Fruit fly (Drosophila melanogaster): ENCODE results near the gene Oat.

The Oat gene

DNA sequence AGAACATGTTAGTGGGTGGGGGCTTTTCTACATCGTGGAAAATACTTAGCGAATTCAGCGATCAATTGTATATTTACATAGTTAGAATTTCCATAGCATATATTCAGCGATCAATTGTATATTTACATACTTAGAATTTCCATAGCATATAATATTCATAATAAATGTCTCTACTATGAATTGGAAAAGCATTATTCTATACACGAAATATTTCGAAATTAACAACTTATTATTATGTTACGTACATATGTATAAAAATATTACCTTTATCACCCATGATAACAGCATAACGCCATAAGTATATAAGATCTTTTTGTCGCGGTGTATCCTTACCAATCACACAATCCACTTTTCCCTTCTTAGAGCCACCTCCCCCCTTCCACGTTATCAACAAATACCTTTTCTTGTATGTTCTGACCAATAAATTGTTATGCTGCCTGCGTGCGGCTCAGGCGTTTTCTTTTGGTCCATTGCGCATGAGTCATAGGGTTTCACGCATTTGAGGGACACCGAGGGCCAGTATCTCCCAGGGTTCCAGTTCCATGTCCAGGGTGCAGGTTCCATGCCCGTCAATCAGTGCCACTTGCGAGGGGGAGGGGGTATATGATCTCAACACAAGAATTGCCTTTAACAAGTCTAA is 12.7 kb downstream of the Oat start (continued):
- TF ChIP-seq luna (GFP tag; optimal IDR thresholded peaks at IDR 0.05) (no peak), CG10565 (GFP tag; optimal IDR thresholded peaks at IDR 0.05) (no peak), Ssrp (tag; optimal IDR thresholded peaks at IDR 0.05) (peak; percentile 67), bigmax (GFP tag; optimal IDR thresholded peaks at IDR 0.05) (no peak), nau (GFP tag; optimal IDR thresholded peaks at IDR 0.05) (no peak), gem (tag; optimal IDR thresholded peaks at IDR 0.05) (peak; percentile 85), CG11695 (GFP tag; IDR thresholded peaks at IDR 0.05) (0 out of 3 replicates have a peak, but pooled peaks have one; percentile 28), CG2116 (GFP tag; optimal IDR thresholded peaks at IDR 0.05) (peak; percentile 48), vvl (GFP tag; IDR thresholded peaks at IDR 0.05) (no peak), Hmx (GFP tag; optimal IDR thresholded peaks at IDR 0.05) (no peak), CG1647 (GFP tag; optimal IDR thresholded peaks at IDR 0.05) (no peak), H2.0 (GFP tag; IDR thresholded peaks at IDR 0.05) (no peak), Dbx (GFP tag; IDR thresholded peaks at IDR 0.05) (no peak), Hmr (GFP tag; optimal IDR thresholded peaks at IDR 0.05) (no peak), gt (GFP tag; IDR thresholded peaks at IDR 0.05) (no peak), CG10959 (GFP tag; IDR thresholded peaks at IDR 0.05) (no peak), CG3726 (GFP tag; IDR thresholded peaks at IDR 0.05) (no peak), CG6683 (GFP tag; optimal IDR thresholded peaks at IDR 0.05) (no peak), stwl (tag; optimal IDR thresholded peaks at IDR 0.05) (peak; percentile 35), CG30431 (GFP tag; optimal IDR thresholded peaks at IDR 0.05) (peak; percentile 59), MBD-R2 (GFP tag; IDR thresholded peaks at IDR 0.05) (no peak), CG10274 (GFP tag; optimal IDR thresholded peaks at IDR 0.05) (no peak), onecut (GFP tag; IDR thresholded peaks at IDR 0.05) (0 out of 2 replicates have a peak, but pooled peaks have one; percentile 17), dm (GFP tag; optimal IDR thresholded peaks at IDR 0.05) (no peak), twi (tag; optimal IDR thresholded peaks at IDR 0.05) (peak; percentile 69), CG2199 (GFP tag; IDR thresholded peaks at IDR 0.05) (peak; percentile 27; the same call in 1 of the 3 replicates), salm (tag; optimal IDR thresholded peaks at IDR 0.05) (no peak), fru (optimal IDR thresholded peaks at IDR 0.05) (no peak), CG18619 (GFP tag; optimal IDR thresholded peaks at IDR 0.05) (peak; percentile 41), CG7987 (GFP tag; optimal IDR thresholded peaks at IDR 0.05) (no peak), Mrtf (GFP tag; IDR thresholded peaks at IDR 0.05) (no peak), insv (GFP tag; optimal IDR thresholded peaks at IDR 0.05) (peak in 1 of 2 experiments; percentile 31), ind (GFP tag; optimal IDR thresholded peaks at IDR 0.05) (no peak), CG10366 (GFP tag; IDR thresholded peaks at IDR 0.05) (no peak), CG8944 (GFP tag; optimal IDR thresholded peaks at IDR 0.05) (no peak), CG1602 (GFP tag; optimal IDR thresholded peaks at IDR 0.05) (peak; percentile 70), seq (GFP tag; IDR thresholded peaks at IDR 0.05) (no peak), CG1233 (GFP tag; optimal IDR thresholded peaks at IDR 0.05) (peak; percentile 43), CG11696 (GFP tag; IDR thresholded peaks at IDR 0.05) (0 out of 2 replicates have a peak, but pooled peaks have one; percentile 11), zen2 (GFP tag; IDR thresholded peaks at IDR 0.05; ENCODE audit: partially characterized antibody) (no peak), gsb-n (tag; optimal IDR thresholded peaks at IDR 0.05) (peak; percentile 68), Nf-YB (GFP tag; optimal IDR thresholded peaks at IDR 0.05) (peak; percentile 56), ERR (GFP tag; optimal IDR thresholded peaks at IDR 0.05) (no peak), HLH3B (GFP tag; IDR thresholded peaks at IDR 0.05) (no peak), CG6765 (GFP tag; optimal IDR thresholded peaks at IDR 0.05) (no peak), CG33213 (GFP tag; optimal IDR thresholded peaks at IDR 0.05) (no peak), lab (GFP tag; optimal IDR thresholded peaks at IDR 0.05) (no peak), gcm (GFP tag; optimal IDR thresholded peaks at IDR 0.05) (peak; percentile 58), CG10209 (GFP tag; optimal IDR thresholded peaks at IDR 0.05) (peak; percentile 65), ase (GFP tag; IDR thresholded peaks at IDR 0.05) (no peak), CG5180 (GFP tag; optimal IDR thresholded peaks at IDR 0.05) (no peak)

Measured in whole organism, embryonic.